Worm (Caenorhabditis elegans): Measurements from ENCODE around the gene F45G2.9.

DNA sequence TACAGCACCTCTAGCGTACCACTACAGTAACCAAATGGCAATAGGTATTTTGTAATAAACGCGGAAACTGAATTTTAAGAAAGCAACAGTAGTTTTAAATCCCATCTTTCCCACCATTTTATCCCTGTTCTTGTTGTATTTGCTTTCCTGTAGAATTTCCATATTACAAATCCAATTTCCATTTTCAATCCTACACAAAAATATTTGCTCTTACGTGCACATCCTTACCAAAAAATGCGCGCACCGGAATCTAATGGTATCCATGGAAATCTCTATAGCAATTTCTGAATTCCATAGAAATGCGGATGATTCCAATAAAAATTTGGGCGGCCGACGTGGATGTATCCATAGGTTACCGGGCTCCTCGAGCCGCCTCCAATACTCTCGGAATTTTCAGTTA is 6.6 kb downstream of the F45G2.9 start, which contains the start of gene trf-1:
- TF ChIP-seq ref-1 (GFP tag; conservative IDR thresholded peaks at IDR 0.05) (no peak), ztf-29 (GFP tag; IDR thresholded peaks at IDR 0.05) (no peak), tab-1 (GFP tag; IDR thresholded peaks at IDR 0.05) (no peak)

Measured in whole organism, midembryonic.